Worm (Caenorhabditis elegans) whole organism, L4/young adult: Measurements from ENCODE around the gene rha-1.

Experiments used
- W03F9.2 ChIP-seq: fragments of 150-350 bp; optimal IDR thresholded peaks from 2 replicates; lab custom pipeline; 2014; ENCODE audit warnings: missing biosample characterization, missing genetic modification characterization
- dao-5 ChIP-seq: sonication (generic microtip); optimal IDR thresholded peaks from 2 replicates; lab custom pipeline; 2016; ENCODE audit warnings: missing genotype, missing genetic modification characterization, moderate library complexity, missing compliant biosample characterization
- him-1 ChIP-seq: sonication (generic microtip); optimal IDR thresholded peaks from 2 replicates; lab custom pipeline; 2016; ENCODE audit warnings: missing genotype, missing genetic modification reagents, missing genetic modification characterization, missing compliant biosample characterization

ce11 chrII:8931405-8932149, 48.1 kb upstream of the rha-1 start:
- no peak for TF ChIP-seq W03F9.2 (tag; lab: Kevin White, UChicago)
- TF ChIP-seq him-1 (tag; lab: Kevin White, UChicago): no peak
- no peak for TF ChIP-seq dao-5
